Worm (Caenorhabditis elegans): ENCODE data around the gene C53A5.13.

DNA sequence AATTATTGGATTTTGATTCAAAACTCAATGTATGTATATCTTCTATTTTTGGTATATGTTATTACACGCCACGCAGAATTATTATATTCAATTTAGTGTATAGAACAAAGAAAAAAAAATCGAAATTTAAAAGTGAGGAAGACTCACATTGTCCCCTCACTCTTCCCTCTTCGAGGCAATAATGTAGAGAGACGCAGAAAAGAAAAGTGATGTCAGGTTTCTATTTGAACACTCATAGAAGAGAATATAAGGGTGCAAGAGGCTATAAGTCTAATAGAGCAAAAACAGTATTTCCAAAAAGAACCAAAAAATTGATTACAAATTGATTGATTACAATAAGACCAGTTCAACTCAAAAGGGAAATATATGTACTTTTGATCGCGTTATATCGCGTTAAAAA lies 1.8 kb downstream of the C53A5.13 start:
- TF ChIP-seq nhr-25 (tag; optimal IDR thresholded peaks at IDR 0.05) (no peak), nhr-21 (tag; optimal IDR thresholded peaks at IDR 0.05) (no peak), nhr-129 (tag; optimal IDR thresholded peaks at IDR 0.05) (no peak)

All from whole organism, L2 larva.